Worm (Caenorhabditis elegans) whole organism, midembryonic: ENCODE results near the gene C23H3.9.
A peak's percentile ranks its signal among the peaks of the same experiment; 100 is the strongest.
"Not testable (repeated sequence)": the region's sequence is repeated elsewhere in the genome, so short reads cannot be mapped to it uniquely, and the experiment has no call there.

Experiments
- T22C8.4 ChIP-seq: fragments of 200-800 bp; sonication (Bioruptor generic); IDR thresholded peaks from 2 replicates; pipeline ENCODE4 v1.3.6; 2022; ENCODE audit warnings: missing genetic modification characterization, missing compliant biosample characterization
- cog-1 ChIP-seq: sonication (generic microtip); optimal IDR thresholded peaks from 2 replicates; lab custom pipeline; 2016; ENCODE audit warnings: missing genetic modification characterization, missing compliant biosample characterization
- flt-1 ChIP-seq: fragments of 200-800 bp; sonication (Bioruptor generic); IDR thresholded peaks from 2 replicates; pipeline ENCODE4 v1.3.6; 2022; ENCODE audit warnings: missing genetic modification characterization, missing compliant biosample characterization
- klf-2 ChIP-seq: fragments of 200-800 bp; sonication (Bioruptor generic); conservative IDR thresholded peaks from 2 replicates; pipeline ENCODE4 v1.3.6; 2022; ENCODE audit warnings: missing genetic modification reagents, missing genetic modification characterization, missing compliant biosample characterization
- med-1 ChIP-seq: sonication (generic microtip); optimal IDR thresholded peaks from 2 replicates; lab custom pipeline; 2017; ENCODE audit warnings: missing genetic modification characterization, mild to moderate bottlenecking, missing compliant biosample characterization, antibody characterized with exemption, missing genetic modification reagents; ENCODE audit not compliant: insufficient read depth
- ref-1 ChIP-seq: fragments of 200-800 bp; sonication (Bioruptor generic); conservative IDR thresholded peaks from 2 replicates; pipeline ENCODE4 v1.3.6; 2022; ENCODE audit warnings: missing genetic modification reagents, missing genetic modification characterization, missing compliant biosample characterization
- tab-1 ChIP-seq: fragments of 200-800 bp; sonication (Bioruptor generic); IDR thresholded peaks from 2 replicates; pipeline ENCODE4 v1.3.6; 2022; ENCODE audit warnings: missing genetic modification characterization, missing compliant biosample characterization
- ztf-23 ChIP-seq: fragments of 200-800 bp; sonication (Bioruptor generic); IDR thresholded peaks from 2 replicates; pipeline ENCODE4 v1.3.6; 2022; ENCODE audit warnings: missing genetic modification reagents, missing genetic modification characterization, missing compliant biosample characterization
- ztf-29 ChIP-seq: fragments of 200-800 bp; sonication (Bioruptor generic); IDR thresholded peaks from 2 replicates; pipeline ENCODE4 v1.3.6; 2022; ENCODE audit warnings: missing genetic modification reagents, missing genetic modification characterization, missing compliant biosample characterization

The C23H3.9 gene

DNA sequence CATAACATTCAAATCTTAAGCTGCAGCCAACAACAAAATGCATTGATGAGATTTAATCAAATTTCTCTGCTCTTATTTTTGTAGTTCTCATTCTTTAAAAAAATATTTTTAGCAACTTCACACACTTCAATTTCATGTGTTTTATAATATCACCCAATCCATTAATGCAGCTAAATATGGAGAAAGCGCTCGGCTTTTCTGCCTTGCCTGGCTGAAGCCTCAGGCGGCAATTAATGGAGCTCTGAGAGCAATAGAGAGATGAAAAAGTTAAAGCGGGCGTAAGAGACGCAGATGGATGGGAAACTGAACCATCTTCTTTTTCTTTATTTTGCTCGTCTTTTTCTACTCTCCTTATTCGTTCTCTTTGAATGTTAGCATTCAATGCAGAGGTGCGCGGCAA is 28.6 kb upstream of the C23H3.9 start:
- TF ChIP-seq ref-1 (GFP tag; lab: Robert Waterston, UW), result no peak
- TF ChIP-seq klf-2, result no peak
- no peak for TF ChIP-seq med-1 (GFP tag; lab: Kevin White, UChicago)
- TF ChIP-seq tab-1, result no peak
- no peak for TF ChIP-seq ztf-29 (GFP tag; lab: Robert Waterston, UW)
- TF ChIP-seq T22C8.4 (GFP tag; lab: Robert Waterston, UW), result no peak
- TF ChIP-seq cog-1 (tag; lab: Kevin White, UChicago), result no peak
- no peak for TF ChIP-seq ztf-23 (GFP tag; lab: Robert Waterston, UW)
- TF ChIP-seq flt-1 (GFP tag; lab: Robert Waterston, UW), result no peak

DNA sequence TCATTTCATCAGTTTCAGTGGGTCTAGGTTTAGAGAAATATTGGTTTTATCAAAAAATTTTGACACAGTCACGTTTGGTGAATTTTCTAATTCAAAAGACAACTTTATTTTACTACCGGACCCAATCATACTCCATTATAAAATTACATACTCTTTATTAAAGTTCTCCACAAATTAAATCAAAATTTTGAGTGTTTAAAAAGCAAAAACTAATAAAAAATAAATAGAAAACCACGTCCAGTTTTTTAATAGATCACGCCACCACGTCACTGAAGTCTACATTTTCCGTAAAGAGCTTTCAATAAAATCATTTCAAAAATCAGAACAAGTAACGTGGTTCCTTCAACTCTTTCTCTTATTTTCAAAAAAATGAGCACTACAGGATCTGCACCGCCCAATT is 26.8 kb upstream of the C23H3.9 start, which contains the start of gene txt-1:
Gene txt-1, plus strand, starts transcription at position 301 of the 400 bp plus-strand sequence.
- TF ChIP-seq klf-2, result no peak
- TF ChIP-seq cog-1 (tag; lab: Kevin White, UChicago), result no peak
- no peak for TF ChIP-seq ztf-23 (GFP tag; lab: Robert Waterston, UW)

ce11 chrII:105327-105882 is 26.3 kb upstream of the C23H3.9 start:
- TF ChIP-seq flt-1 (GFP tag; lab: Robert Waterston, UW), result no peak
- TF ChIP-seq med-1 (GFP tag; lab: Kevin White, UChicago), result no peak
- TF ChIP-seq ref-1 (GFP tag; lab: Robert Waterston, UW), result no peak
- TF ChIP-seq cog-1 (tag; lab: Kevin White, UChicago), result no peak
- TF ChIP-seq ztf-23 (GFP tag; lab: Robert Waterston, UW), result no peak
- no peak for TF ChIP-seq T22C8.4 (GFP tag; lab: Robert Waterston, UW)
- TF ChIP-seq klf-2, result no peak
- no peak for TF ChIP-seq tab-1
- no peak for TF ChIP-seq ztf-29 (GFP tag; lab: Robert Waterston, UW)

DNA sequence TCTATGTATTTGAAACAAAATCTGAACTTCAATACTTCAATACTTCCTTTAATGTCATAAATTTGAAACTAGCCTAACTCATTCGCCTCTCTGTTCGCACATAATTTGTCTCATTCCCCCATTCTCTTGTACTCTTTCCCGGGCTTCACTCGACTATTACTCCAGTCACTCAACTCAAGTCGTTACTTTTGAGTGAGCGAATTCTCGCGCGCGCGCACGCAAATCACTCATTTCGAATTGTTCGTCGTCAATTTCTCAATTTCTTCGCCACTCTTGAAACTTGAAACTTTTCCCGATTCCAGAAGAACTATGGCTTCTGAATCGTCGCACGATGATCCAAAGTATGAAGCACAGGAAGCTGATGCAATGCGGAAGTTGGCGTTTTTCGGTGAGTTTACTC is 25.2 kb upstream of the C23H3.9 start, which contains the start of gene col-68:
Gene col-68, plus strand, starts transcription at position 301 of the 400 bp plus-strand sequence.
- no peak for TF ChIP-seq cog-1 (tag; lab: Kevin White, UChicago)
- TF ChIP-seq ztf-23 (GFP tag; lab: Robert Waterston, UW), result no peak
- TF ChIP-seq ref-1 (GFP tag; lab: Robert Waterston, UW), result no peak
- TF ChIP-seq klf-2, result no peak
- TF ChIP-seq flt-1 (GFP tag; lab: Robert Waterston, UW), result no peak
- no peak for TF ChIP-seq ztf-29 (GFP tag; lab: Robert Waterston, UW)
- no peak for TF ChIP-seq med-1 (GFP tag; lab: Kevin White, UChicago)
- TF ChIP-seq tab-1, result no peak
- no peak for TF ChIP-seq T22C8.4 (GFP tag; lab: Robert Waterston, UW)

ce11 chrII:101176-101575 is 22.1 kb upstream of the C23H3.9 start:
- TF ChIP-seq klf-2 (no peak), ref-1 (GFP tag; lab: Robert Waterston, UW) (no peak), med-1 (GFP tag; lab: Kevin White, UChicago) (no peak), tab-1 (no peak), cog-1 (tag; lab: Kevin White, UChicago) (no peak), T22C8.4 (GFP tag; lab: Robert Waterston, UW) (no peak), ztf-23 (GFP tag; lab: Robert Waterston, UW) (no peak), flt-1 (GFP tag; lab: Robert Waterston, UW) (no peak), ztf-29 (GFP tag; lab: Robert Waterston, UW) (no peak)

- not testable (repeated sequence) for TF ChIP-seq ztf-23 (GFP tag; lab: Robert Waterston, UW); ref-1 (GFP tag; lab: Robert Waterston, UW); cog-1 (tag; lab: Kevin White, UChicago)
Observed at ce11 chrII:98894-99293, 19.8 kb upstream of the C23H3.9 start, which contains the start of gene C50D2.10. C50D2.10 (plus strand) TSS chrII:99138.

DNA sequence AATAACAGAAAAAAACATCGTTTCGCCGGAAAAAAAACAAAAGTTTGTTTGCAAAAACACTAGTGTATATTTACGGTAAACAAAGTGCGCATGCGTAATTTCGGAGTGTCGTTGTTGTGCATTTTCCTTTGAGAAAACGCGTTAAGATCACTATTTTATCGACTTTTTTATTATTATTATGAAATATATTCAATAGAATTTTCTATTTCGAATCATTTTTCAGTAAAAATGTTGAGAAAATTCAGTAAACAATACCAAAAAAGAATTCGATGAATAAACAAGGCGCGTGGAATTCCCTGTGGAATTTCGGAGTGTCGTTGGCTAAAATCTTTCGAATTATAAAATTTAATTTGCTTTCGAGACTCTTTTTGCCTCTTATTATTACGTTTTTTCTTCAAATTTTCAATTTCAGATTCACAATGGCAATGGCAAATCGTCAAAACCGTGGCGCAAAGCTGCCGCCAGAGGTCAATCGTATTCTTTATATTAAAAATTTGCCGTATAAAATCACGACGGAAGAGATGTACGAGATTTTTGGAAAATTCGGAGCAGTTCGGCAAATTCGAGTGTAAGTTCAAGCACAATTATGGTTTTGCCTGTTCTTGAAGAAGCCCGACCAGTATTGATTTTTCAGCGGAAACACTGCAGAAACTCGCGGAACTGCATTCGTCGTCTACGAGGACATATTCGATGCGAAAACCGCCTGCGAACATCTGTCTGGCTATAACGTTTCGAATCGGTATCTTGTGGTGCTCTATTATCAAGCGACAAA is 19.1 kb upstream of the C23H3.9 start, which contains the start of the genes luc-7L3 and sftb-6:
Gene luc-7L3, minus strand, starts transcription at position 36 of the 772 bp plus-strand sequence.
Gene sftb-6, plus strand, starts transcription at position 413 of the 772 bp plus-strand sequence.
- TF ChIP-seq tab-1 (no peak), ref-1 (GFP tag; lab: Robert Waterston, UW) (no peak), cog-1 (tag; lab: Kevin White, UChicago) (peak; percentile 13), ztf-23 (GFP tag; lab: Robert Waterston, UW) (no peak), med-1 (GFP tag; lab: Kevin White, UChicago) (no peak), klf-2 (no peak), flt-1 (GFP tag; lab: Robert Waterston, UW) (no peak), ztf-29 (GFP tag; lab: Robert Waterston, UW) (no peak), T22C8.4 (GFP tag; lab: Robert Waterston, UW) (peak; percentile 28; the same call in 1 of the 2 replicates)

DNA sequence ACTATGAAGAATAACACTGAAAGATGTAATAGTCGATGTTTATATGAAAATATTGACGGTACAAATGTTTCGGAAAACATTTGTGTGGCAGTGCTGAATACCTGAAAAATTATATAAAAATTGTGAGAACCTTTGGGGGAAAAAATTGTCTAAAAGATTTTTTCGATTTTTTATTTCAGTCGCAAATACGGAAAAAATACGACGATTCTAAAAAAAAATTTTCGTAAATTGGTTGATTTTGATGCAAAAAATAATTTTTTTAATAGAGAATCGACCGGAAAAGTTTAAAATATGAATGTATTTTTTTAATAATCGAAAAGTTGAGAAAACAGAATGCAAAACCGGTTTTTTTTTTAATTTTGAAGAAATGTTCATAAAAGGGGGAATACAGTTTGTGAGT is 16.1 kb upstream of the C23H3.9 start, which contains the start of gene C50D2.7:
Gene C50D2.7, minus strand, starts transcription at position 101 of the 400 bp plus-strand sequence.
- TF ChIP-seq T22C8.4 (GFP tag; lab: Robert Waterston, UW) (no peak), ref-1 (GFP tag; lab: Robert Waterston, UW) (no peak), tab-1 (no peak), med-1 (GFP tag; lab: Kevin White, UChicago) (no peak), cog-1 (tag; lab: Kevin White, UChicago) (no peak), klf-2 (no peak), ztf-23 (GFP tag; lab: Robert Waterston, UW) (no peak), ztf-29 (GFP tag; lab: Robert Waterston, UW) (no peak), flt-1 (GFP tag; lab: Robert Waterston, UW) (no peak)

DNA sequence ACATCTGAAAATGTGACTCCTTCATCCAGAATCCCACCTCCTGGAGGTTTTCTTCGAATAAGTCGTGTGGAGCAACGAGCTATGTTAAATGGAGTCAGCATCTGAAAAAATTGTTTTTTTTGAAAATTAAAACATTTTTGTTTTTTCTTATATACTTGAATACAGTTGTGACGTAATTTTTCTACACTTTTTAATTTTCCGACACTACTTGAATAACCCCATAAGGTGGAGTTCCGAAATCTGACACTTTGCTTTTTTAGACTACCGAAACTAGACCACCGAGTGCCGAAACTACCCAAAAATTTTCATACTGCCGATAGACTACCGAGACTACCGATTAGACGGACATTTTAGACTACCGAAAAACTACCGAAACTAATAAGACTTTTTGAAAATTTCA is 12.4 kb upstream of the C23H3.9 start, which contains the start of gene mcat-1:
Gene mcat-1, minus strand, starts transcription at position 101 of the 400 bp plus-strand sequence.
- TF ChIP-seq flt-1 (GFP tag; lab: Robert Waterston, UW) (no peak), tab-1 (no peak), T22C8.4 (GFP tag; lab: Robert Waterston, UW) (no peak), med-1 (GFP tag; lab: Kevin White, UChicago) (no peak), ztf-29 (GFP tag; lab: Robert Waterston, UW) (no peak), cog-1 (tag; lab: Kevin White, UChicago) (no peak), ztf-23 (GFP tag; lab: Robert Waterston, UW) (no peak), klf-2 (no peak), ref-1 (GFP tag; lab: Robert Waterston, UW) (no peak)
